Worm (Caenorhabditis elegans): ENCODE results near the gene elmd-1.
A peak's percentile ranks its signal among the peaks of the same experiment; 100 is the strongest.

DNA sequence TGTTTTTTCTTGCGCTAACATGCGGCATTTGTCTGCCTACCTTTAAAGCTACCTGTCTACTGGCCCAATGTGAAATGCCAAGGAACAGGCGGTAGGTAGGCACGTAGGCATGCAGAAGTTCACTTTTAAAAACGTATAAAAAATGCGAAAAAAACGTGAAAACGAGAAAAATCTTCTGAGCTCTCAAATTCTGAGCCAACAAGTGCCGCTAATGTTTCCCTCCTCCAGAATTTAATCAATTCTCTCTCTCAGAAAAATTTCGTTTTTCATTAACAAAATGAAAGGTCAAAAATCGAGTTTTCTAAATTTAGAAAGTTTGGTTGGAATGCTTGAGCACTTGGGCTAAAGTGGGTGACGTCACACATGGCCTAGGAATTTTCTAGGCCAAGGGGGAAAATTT lies 7.3 kb upstream of the elmd-1 start:
- peak in 1 of 2 experiments; percentile 85 for TF ChIP-seq unc-62 (GFP tag; optimal IDR thresholded peaks at IDR 0.05 in 1 of 2)
- no peak for TF ChIP-seq unc-62 (tag; optimal IDR thresholded peaks at IDR 0.05)
- TF ChIP-seq daf-12 (tag; optimal IDR thresholded peaks at IDR 0.05): no peak
- no peak for TF ChIP-seq nhr-6 (tag; optimal IDR thresholded peaks at IDR 0.05)
- TF ChIP-seq ztf-11 (tag; optimal IDR thresholded peaks at IDR 0.05): no peak

Data from whole organism, L4 larva.